Worm (Caenorhabditis elegans) whole organism, L3 larva: ENCODE measurements around the gene hst-6.

Source experiments
- ZK546.5 ChIP-seq: sonication (generic microtip); optimal IDR thresholded peaks from 2 replicates; lab custom pipeline; 2017; ENCODE audit warnings: missing biosample characterization, missing genetic modification characterization
- ama-1 ChIP-seq: fragments of 150-350 bp; optimal IDR thresholded peaks from 2 replicates; lab custom pipeline; 2018
- ceh-16 ChIP-seq: sonication (generic microtip); optimal IDR thresholded peaks from 2 replicates; lab custom pipeline; 2017; ENCODE audit warnings: missing biosample characterization, missing genetic modification characterization
- ceh-28 ChIP-seq: fragments of 150-350 bp; optimal IDR thresholded peaks from 2 replicates; lab custom pipeline; 2014; ENCODE audit warnings: missing biosample characterization, missing genetic modification reagents, missing genetic modification characterization
- ceh-82 ChIP-seq: fragments of 150-350 bp; optimal IDR thresholded peaks from 2 replicates; lab custom pipeline; 2014; ENCODE audit warnings: missing biosample characterization, missing genetic modification characterization
- ceh-9 ChIP-seq: sonication (generic microtip); optimal IDR thresholded peaks from 2 replicates; lab custom pipeline; 2018; ENCODE audit warnings: missing biosample characterization, missing genetic modification characterization
- elt-1 ChIP-seq: fragments of 150-350 bp; optimal IDR thresholded peaks from 2 replicates; lab custom pipeline; 2014; ENCODE audit warnings: missing biosample characterization, missing genetic modification characterization
- elt-2 ChIP-seq: sonication (generic microtip); optimal IDR thresholded peaks from 2 replicates; lab custom pipeline; 2016; ENCODE audit warnings: missing genetic modification reagents, mild to moderate bottlenecking, missing genetic modification characterization, missing compliant biosample characterization
- eor-1 ChIP-seq, 2 experiments: fragments of 150-350 bp; optimal IDR thresholded peaks; 2 replicates each; lab custom pipeline; 2014 to 2018; ENCODE audit warnings: missing biosample characterization in 2 of 2, missing genetic modification characterization in 2 of 2
- fkh-2 ChIP-seq: fragments of 150-350 bp; optimal IDR thresholded peaks from 2 replicates; lab custom pipeline; 2014; ENCODE audit warnings: missing biosample characterization, missing genetic modification reagents, missing genetic modification characterization
- fos-1 ChIP-seq: fragments of 150-350 bp; optimal IDR thresholded peaks from 2 replicates; lab custom pipeline; 2014; ENCODE audit warnings: missing biosample characterization, missing genetic modification characterization
- jun-1 ChIP-seq: fragments of 150-350 bp; optimal IDR thresholded peaks from 2 replicates; lab custom pipeline; 2014; ENCODE audit warnings: missing biosample characterization, missing genetic modification reagents, missing genetic modification characterization
- lin-15B ChIP-seq: fragments of 150-350 bp; optimal IDR thresholded peaks from 2 replicates; lab custom pipeline; 2014; ENCODE audit warnings: missing biosample characterization, missing genetic modification characterization
- lin-39 ChIP-seq: fragments of 150-350 bp; optimal IDR thresholded peaks from 2 replicates; lab custom pipeline; 2018; ENCODE audit warnings: missing biosample characterization, missing genetic modification reagents, missing genetic modification characterization
- lsy-12 ChIP-seq: sonication (generic microtip); optimal IDR thresholded peaks from 2 replicates; lab custom pipeline; 2016; ENCODE audit warnings: mild to moderate bottlenecking, missing genetic modification characterization, missing compliant biosample characterization
- mdl-1 ChIP-seq: fragments of 150-350 bp; optimal IDR thresholded peaks from 2 replicates; lab custom pipeline; 2014; ENCODE audit warnings: missing biosample characterization, missing genetic modification characterization
- mml-1 ChIP-seq: fragments of 150-350 bp; sonication (generic microtip); optimal IDR thresholded peaks from 3 replicates; lab custom pipeline; 2014; ENCODE audit warnings: missing biosample characterization, missing genetic modification characterization
- nfya-1 ChIP-seq: sonication (generic microtip); optimal IDR thresholded peaks from 2 replicates; lab custom pipeline; 2017; ENCODE audit warnings: missing genetic modification characterization, mild to moderate bottlenecking, missing compliant biosample characterization, antibody characterized with exemption, moderate library complexity; ENCODE audit not compliant: insufficient read depth
- nhr-11 ChIP-seq: fragments of 150-350 bp; optimal IDR thresholded peaks from 2 replicates; lab custom pipeline; 2014; ENCODE audit warnings: missing biosample characterization, missing genetic modification characterization
- nhr-23 ChIP-seq: fragments of 150-350 bp; optimal IDR thresholded peaks from 2 replicates; lab custom pipeline; 2014; ENCODE audit warnings: missing biosample characterization, missing genetic modification reagents, missing genetic modification characterization
- nhr-237 ChIP-seq: fragments of 150-350 bp; optimal IDR thresholded peaks from 2 replicates; lab custom pipeline; 2014; ENCODE audit warnings: missing biosample characterization, missing genetic modification characterization
- nhr-28 ChIP-seq: fragments of 150-350 bp; optimal IDR thresholded peaks from 2 replicates; lab custom pipeline; 2014; ENCODE audit warnings: missing biosample characterization, missing genetic modification characterization
- nhr-43 ChIP-seq: sonication (generic microtip); optimal IDR thresholded peaks from 2 replicates; lab custom pipeline; 2016; ENCODE audit warnings: mild to moderate bottlenecking, missing genetic modification characterization, missing compliant biosample characterization; ENCODE audit not compliant: poor library complexity, severe bottlenecking
- nhr-76 ChIP-seq: fragments of 150-350 bp; sonication (generic microtip); optimal IDR thresholded peaks from 5 replicates; lab custom pipeline; 2014; ENCODE audit warnings: missing biosample characterization, missing genetic modification characterization
- nhr-77 ChIP-seq: fragments of 150-350 bp; optimal IDR thresholded peaks from 2 replicates; lab custom pipeline; 2014; ENCODE audit warnings: missing biosample characterization, missing genetic modification characterization
- pha-4 ChIP-seq: fragments of 150-350 bp; optimal IDR thresholded peaks from 2 replicates; lab custom pipeline; 2014; ENCODE audit warnings: missing biosample characterization, missing genetic modification reagents, missing genetic modification characterization
- pqm-1 ChIP-seq: fragments of 150-350 bp; optimal IDR thresholded peaks from 2 replicates; lab custom pipeline; 2017; ENCODE audit warnings: missing biosample characterization, missing genetic modification characterization, inconsistent platforms
- sea-2 ChIP-seq: fragments of 150-350 bp; sonication (generic microtip); optimal IDR thresholded peaks from 4 replicates; lab custom pipeline; 2014; ENCODE audit warnings: missing biosample characterization, missing genetic modification reagents, missing genetic modification characterization
- skn-1 ChIP-seq: fragments of 150-350 bp; optimal IDR thresholded peaks from 2 replicates; lab custom pipeline; 2014; ENCODE audit warnings: missing biosample characterization, missing genetic modification characterization
- tbx-2 ChIP-seq: sonication (generic microtip); optimal IDR thresholded peaks from 2 replicates; lab custom pipeline; 2016; ENCODE audit warnings: mild to moderate bottlenecking, missing genetic modification characterization, missing compliant biosample characterization
- unc-39 ChIP-seq: sonication (generic microtip); optimal IDR thresholded peaks from 4 replicates; lab custom pipeline; 2017; ENCODE audit warnings: missing biosample characterization, missing genetic modification characterization
- unc-62 ChIP-seq: fragments of 150-350 bp; sonication (generic microtip); optimal IDR thresholded peaks from 4 replicates; lab custom pipeline; 2014; ENCODE audit warnings: missing biosample characterization, missing genetic modification reagents, missing genetic modification characterization
- ztf-11 ChIP-seq: fragments of 150-350 bp; optimal IDR thresholded peaks from 2 replicates; lab custom pipeline; 2014; ENCODE audit warnings: missing biosample characterization, missing genetic modification characterization

Gene hst-6

ce11 chrX:5244041-5244440, 31.3 kb upstream of the hst-6 start, which contains the start of gene Y34B4A.7 (continued):
- TF ChIP-seq ceh-16 (tag; lab: Kevin White, UChicago) = no peak
- TF ChIP-seq nhr-43 (tag; lab: Kevin White, UChicago) = peak; percentile 2
- no peak for TF ChIP-seq mml-1 (tag; lab: Kevin White, UChicago)
- no peak for TF ChIP-seq nhr-77
- peak; percentile 51 for TF ChIP-seq nfya-1
- no peak for TF ChIP-seq skn-1
- TF ChIP-seq nhr-11 (tag; lab: Kevin White, UChicago) = peak; percentile 33
- TF ChIP-seq fkh-2 (tag; lab: Kevin White, UChicago) = no peak
- no peak for TF ChIP-seq eor-1 (tag; optimal IDR thresholded peaks at IDR 0.05; lab: Kevin White, UChicago)
- TF ChIP-seq unc-62 (GFP tag; lab: Kevin White, UChicago) = no peak
- no peak for TF ChIP-seq nhr-237 (tag; lab: Kevin White, UChicago)
- no peak for TF ChIP-seq ceh-9 (tag; lab: Kevin White, UChicago)
- TF ChIP-seq, all 47 proteins: peak for 13

- TF ChIP-seq jun-1 (tag; lab: Kevin White, UChicago) (no peak), skn-1 (no peak), mdl-1 (tag; lab: Kevin White, UChicago) (no peak), lin-39 (tag; lab: Kevin White, UChicago) (no peak), ZK546.5 (no peak), sea-2 (GFP tag; lab: Kevin White, UChicago) (no peak), nhr-11 (tag; lab: Kevin White, UChicago) (no peak), nhr-28 (tag; lab: Kevin White, UChicago) (no peak)
Observed at ce11 chrX:5248754-5249153, 26.6 kb upstream of the hst-6 start.

- TF ChIP-seq tbx-2 (tag; lab: Kevin White, UChicago) (no peak), elt-1 (tag; lab: Kevin White, UChicago) (no peak), lsy-12 (no peak), nhr-76 (tag; lab: Kevin White, UChicago) (no peak), lin-39 (tag; lab: Kevin White, UChicago) (no peak), ztf-11 (no peak)
Observed at ce11 chrX:5249603-5250002, 25.8 kb upstream of the hst-6 start, which contains the start of gene Y34B4A.10. Gene Y34B4A.10, plus strand, starts transcription at chrX:5249903.

ce11 chrX:5252798-5253197, 22.6 kb upstream of the hst-6 start, which contains the start of gene nspg-14:
Gene nspg-14, plus strand, starts transcription at chrX:5253047.
- peak; percentile 32 for TF ChIP-seq pha-4 (tag; lab: Kevin White, UChicago)
- TF ChIP-seq elt-2 (tag; lab: Kevin White, UChicago) = peak; percentile 84
- peak; percentile 72 for TF ChIP-seq pqm-1 (tag; lab: Kevin White, UChicago)
- no peak for TF ChIP-seq skn-1
- TF ChIP-seq ceh-9 (tag; lab: Kevin White, UChicago) = no peak
- no peak for TF ChIP-seq lin-15B
- TF ChIP-seq, all 47 proteins: peak for 3

- TF ChIP-seq elt-1 (tag; lab: Kevin White, UChicago) = no peak
- TF ChIP-seq lin-15B = no peak
- TF ChIP-seq unc-39 = no peak
- TF ChIP-seq ceh-28 = no peak
- no peak for TF ChIP-seq ceh-16 (tag; lab: Kevin White, UChicago)
- no peak for TF ChIP-seq lin-39 (tag; lab: Kevin White, UChicago)
- TF ChIP-seq pha-4 (tag; lab: Kevin White, UChicago) = no peak
- no peak for TF ChIP-seq nhr-237 (tag; lab: Kevin White, UChicago)
- TF ChIP-seq pqm-1 (tag; lab: Kevin White, UChicago) = no peak
- no peak for TF ChIP-seq nhr-28 (tag; lab: Kevin White, UChicago)
- no peak for TF ChIP-seq ztf-11
- TF ChIP-seq ama-1 (lab: Kevin White, UChicago) = no peak
- no peak for TF ChIP-seq ceh-9 (tag; lab: Kevin White, UChicago)
- no peak for TF ChIP-seq nhr-23 (tag; lab: Kevin White, UChicago)
- no peak for TF ChIP-seq fos-1 (tag; lab: Kevin White, UChicago)
- TF ChIP-seq sea-2 (GFP tag; lab: Kevin White, UChicago) = no peak
- no peak for TF ChIP-seq nfya-1
- no peak for TF ChIP-seq nhr-77
- no peak for TF ChIP-seq ceh-82 (tag; lab: Kevin White, UChicago)
Observed at ce11 chrX:5254894-5255293, 20.5 kb upstream of the hst-6 start, which contains the start of gene nspg-13. Gene nspg-13, plus strand, starts transcription at chrX:5255194.
